Worm (Caenorhabditis elegans) whole organism, young adult: ENCODE data around the gene F53F4.17.
A peak's percentile ranks its signal among the peaks of the same experiment; 100 is the strongest.

ENCODE experiments used
- B0019.2 ChIP-seq: fragments of 200-800 bp; sonication (Bioruptor generic); conservative IDR thresholded peaks from 2 replicates; pipeline ENCODE4 v1.3.6; 2022; ENCODE audit warnings: missing genetic modification reagents, missing genetic modification characterization, missing compliant biosample characterization
- C17E4.6 ChIP-seq: fragments of 200-800 bp; sonication (Bioruptor generic); IDR thresholded peaks from 2 replicates; pipeline ENCODE4 v1.3.6; 2022; ENCODE audit warnings: missing genetic modification reagents, missing genetic modification characterization, missing compliant biosample characterization
- F22D6.2 ChIP-seq: sonication (generic microtip); optimal IDR thresholded peaks from 2 replicates; lab custom pipeline; 2016; ENCODE audit warnings: mild to moderate bottlenecking, missing genetic modification characterization, missing compliant biosample characterization
- F49E8.2 ChIP-seq: sonication (generic microtip); optimal IDR thresholded peaks from 3 replicates; lab custom pipeline; 2017; ENCODE audit warnings: missing genetic modification characterization, mild to moderate bottlenecking, missing compliant biosample characterization, antibody characterized with exemption, moderate library complexity; ENCODE audit not compliant: insufficient read depth
- Y56A3A.18 ChIP-seq: fragments of 200-800 bp; sonication (Bioruptor generic); IDR thresholded peaks from 2 replicates; pipeline ENCODE4 v1.3.6; 2022; ENCODE audit warnings: missing genetic modification reagents, missing genetic modification characterization, missing compliant biosample characterization
- ama-1 ChIP-seq, 3 experiments: fragments of 150-350 bp in 1 of 3; sonication (generic microtip) in 2 of 3; optimal IDR thresholded peaks; 2 replicates each; lab custom pipeline; 2014 to 2018; ENCODE audit warnings: missing biosample characterization in 2 of 3, missing genetic modification characterization in 2 of 3, missing genetic modification reagents in 2 of 3
- ceh-100 ChIP-seq: fragments of 200-800 bp; sonication (Bioruptor generic); IDR thresholded peaks from 2 replicates; pipeline ENCODE4 v1.3.6; 2022; ENCODE audit warnings: missing genetic modification reagents, missing genetic modification characterization, missing compliant biosample characterization
- ceh-27 ChIP-seq: fragments of 200-800 bp; sonication (Bioruptor generic); optimal IDR thresholded peaks from 2 replicates; lab custom pipeline; 2018; ENCODE audit warnings: mild to moderate bottlenecking, missing genetic modification characterization, moderate library complexity, missing compliant biosample characterization
- madf-3 ChIP-seq: fragments of 200-800 bp; sonication (Bioruptor generic); IDR thresholded peaks from 2 replicates; pipeline ENCODE4 v1.3.6; 2022; ENCODE audit warnings: missing genetic modification reagents, missing genetic modification characterization, missing compliant biosample characterization
- nhr-80 ChIP-seq: sonication (generic microtip); optimal IDR thresholded peaks from 2 replicates; lab custom pipeline; 2016; ENCODE audit warnings: missing genetic modification characterization, missing compliant biosample characterization
- pha-4 ChIP-seq: fragments of 150-350 bp; sonication (generic microtip); optimal IDR thresholded peaks from 2 replicates; lab custom pipeline; 2014; ENCODE audit warnings: missing biosample characterization, missing genetic modification reagents, missing genetic modification characterization
- snpc-4 ChIP-seq, 5 experiments: fragments of 150-350 bp in 1 of 5; sonication (generic microtip) in 4 of 5; optimal IDR thresholded peaks; 2 replicates each; lab custom pipeline; 2014 to 2018; ENCODE audit warnings: missing genetic modification characterization in 5 of 5, missing biosample characterization in 3 of 5, antibody characterized with exemption in 2 of 5, mild to moderate bottlenecking in 2 of 5, missing compliant biosample characterization in 2 of 5, missing genotype in 2 of 5, moderate library complexity in 2 of 5, missing genetic modification reagents in 1 of 5
- unc-130 ChIP-seq: sonication (generic microtip); optimal IDR thresholded peaks from 2 replicates; lab custom pipeline; 2016; ENCODE audit warnings: missing genetic modification reagents, missing genetic modification characterization, missing compliant biosample characterization
- ztf-3 ChIP-seq: fragments of 200-800 bp; sonication (Bioruptor generic); optimal IDR thresholded peaks from 2 replicates; lab custom pipeline; 2018; ENCODE audit warnings: mild to moderate bottlenecking, missing genetic modification characterization, missing compliant biosample characterization

DNA sequence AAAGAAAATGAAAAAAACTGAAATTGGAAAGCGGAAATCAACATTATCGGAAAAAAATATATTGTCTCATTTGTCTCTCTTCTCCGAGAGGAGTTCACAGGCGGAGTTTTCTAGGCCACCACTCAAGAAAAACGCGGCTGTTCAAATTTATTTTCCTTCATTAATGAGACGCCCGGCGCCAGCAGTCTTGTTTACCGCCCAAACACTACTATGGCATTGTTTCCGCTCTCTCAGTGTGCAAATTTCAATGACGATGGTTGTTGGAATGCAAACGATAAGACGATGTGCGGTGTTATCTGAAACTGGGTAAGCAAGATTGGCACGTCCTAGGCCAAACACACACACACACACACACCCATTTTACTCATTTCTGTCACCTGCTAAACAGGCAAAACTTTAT, 31.3 kb upstream of the F53F4.17 start, which contains the start of gene cav-2:
- peak; percentile 92 for TF ChIP-seq ceh-27 (GFP tag; lab: Kevin White, UChicago)
- TF ChIP-seq B0019.2 = no peak
- peak; percentile 36 for TF ChIP-seq F22D6.2 (tag; lab: Kevin White, UChicago)
- no peak for TF ChIP-seq snpc-4 (GFP tag; optimal IDR thresholded peaks at IDR 0.05; lab: Kevin White, UChicago)
- TF ChIP-seq snpc-4 (tag; optimal IDR thresholded peaks at IDR 0.05; lab: Kevin White, UChicago) = peak in 2 of 4 experiments; percentile 40 to 78
- no peak for TF ChIP-seq pha-4
- no peak for TF ChIP-seq ama-1 (optimal IDR thresholded peaks at IDR 0.05; lab: Kevin White, UChicago)
- no peak for TF ChIP-seq ama-1 (GFP tag; optimal IDR thresholded peaks at IDR 0.05; lab: Kevin White, UChicago)
- peak; percentile 97 for TF ChIP-seq unc-130 (GFP tag; lab: Kevin White, UChicago)
- TF ChIP-seq madf-3 (GFP tag; lab: Robert Waterston, UW) = no peak; the same call in 1 of the 2 replicates
- TF ChIP-seq F49E8.2 (tag; lab: Kevin White, UChicago) = no peak
- TF ChIP-seq ceh-100 (GFP tag; lab: Robert Waterston, UW) = 0 out of 2 replicates have a peak, but pooled peaks have one; percentile 45
- TF ChIP-seq Y56A3A.18 = no peak
- TF ChIP-seq nhr-80 (tag; lab: Kevin White, UChicago) = peak; percentile 95
- TF ChIP-seq C17E4.6 (GFP tag; lab: Robert Waterston, UW) = no peak
- peak; percentile 20 for TF ChIP-seq ztf-3 (GFP tag; lab: Kevin White, UChicago)
